Worm (Caenorhabditis elegans): ENCODE measurements around the gene T24E12.10.

Gene T24E12.10

ce11 chrII:3803219-3803618, 30.2 kb upstream of the T24E12.10 start, which contains the start of gene ins-32:
Gene ins-32 (minus strand): TSS chrII:3803319.
- no peak for TF ChIP-seq zip-5 (tag; optimal IDR thresholded peaks at IDR 0.05)
- no peak for TF ChIP-seq ceh-14 (tag; optimal IDR thresholded peaks at IDR 0.05)
- TF ChIP-seq ceh-34 (tag; optimal IDR thresholded peaks at IDR 0.05), result no peak
- TF ChIP-seq unc-3 (GFP tag; conservative IDR thresholded peaks at IDR 0.05), result no peak
- TF ChIP-seq unc-3 (tag; optimal IDR thresholded peaks at IDR 0.05), result no peak
- no peak for TF ChIP-seq dve-1 (tag; optimal IDR thresholded peaks at IDR 0.05)
- no peak for TF ChIP-seq Y22D7AL.16 (tag; optimal IDR thresholded peaks at IDR 0.05)
- TF ChIP-seq ceh-31 (tag; optimal IDR thresholded peaks at IDR 0.05), result no peak
- TF ChIP-seq C38D4.7 (GFP tag; optimal IDR thresholded peaks at IDR 0.05), result no peak
- no peak for TF ChIP-seq npax-4 (tag; optimal IDR thresholded peaks at IDR 0.05)
- TF ChIP-seq unc-42 (tag; optimal IDR thresholded peaks at IDR 0.05), result no peak
- no peak for TF ChIP-seq K02D7.2 (tag; optimal IDR thresholded peaks at IDR 0.05)
- TF ChIP-seq ceh-19 (GFP tag; optimal IDR thresholded peaks at IDR 0.05), result no peak
- TF ChIP-seq tbx-7 (tag; optimal IDR thresholded peaks at IDR 0.05), result no peak
- TF ChIP-seq ref-2 (tag; optimal IDR thresholded peaks at IDR 0.05), result no peak
- no peak for TF ChIP-seq ceh-45 (GFP tag; IDR thresholded peaks at IDR 0.05)
- no peak for TF ChIP-seq ceh-6 (GFP tag; optimal IDR thresholded peaks at IDR 0.05)

ce11 chrII:3795323-3795722, 22.3 kb upstream of the T24E12.10 start, which contains the start of gene Y8A9A.2:
Gene Y8A9A.2 (plus strand): TSS chrII:3795623.
- TF ChIP-seq K09A11.1 (tag; optimal IDR thresholded peaks at IDR 0.05; ENCODE audit: insufficient read depth), result no peak
- no peak for TF ChIP-seq syd-9 (tag; optimal IDR thresholded peaks at IDR 0.05)

ce11 chrII:3793336-3793735, 20.3 kb upstream of the T24E12.10 start, which contains the start of gene fbxb-99:
Gene fbxb-99 (minus strand): TSS chrII:3793436.
- TF ChIP-seq nhr-11 (tag; optimal IDR thresholded peaks at IDR 0.05), result no peak
- TF ChIP-seq pax-1 (tag; optimal IDR thresholded peaks at IDR 0.05), result no peak
- no peak for TF ChIP-seq fkh-6 (tag; optimal IDR thresholded peaks at IDR 0.05)
- no peak for TF ChIP-seq hlh-6 (tag; optimal IDR thresholded peaks at IDR 0.05)
- no peak for TF ChIP-seq hlh-13 (GFP tag; optimal IDR thresholded peaks at IDR 0.05)
- TF ChIP-seq npax-4 (tag; optimal IDR thresholded peaks at IDR 0.05), result no peak
- TF ChIP-seq pqm-1 (tag; optimal IDR thresholded peaks at IDR 0.05), result no peak
- no peak for TF ChIP-seq F13H6.1 (tag; optimal IDR thresholded peaks at IDR 0.05)
- no peak for TF ChIP-seq elt-2 (tag; optimal IDR thresholded peaks at IDR 0.05)
- TF ChIP-seq zip-5 (tag; optimal IDR thresholded peaks at IDR 0.05), result no peak
- TF ChIP-seq hlh-8 (tag; optimal IDR thresholded peaks at IDR 0.05), result no peak
- TF ChIP-seq ceh-14 (tag; optimal IDR thresholded peaks at IDR 0.05), result no peak
- no peak for TF ChIP-seq ceh-9 (tag; optimal IDR thresholded peaks at IDR 0.05)
- TF ChIP-seq rnt-1 (tag; optimal IDR thresholded peaks at IDR 0.05), result no peak
- TF ChIP-seq ceh-2 (tag; optimal IDR thresholded peaks at IDR 0.05), result no peak
- TF ChIP-seq unc-3 (GFP tag; conservative IDR thresholded peaks at IDR 0.05), result no peak
- no peak for TF ChIP-seq unc-3 (tag; optimal IDR thresholded peaks at IDR 0.05)
- TF ChIP-seq nfya-1 (tag; optimal IDR thresholded peaks at IDR 0.05), result no peak
- no peak for TF ChIP-seq eyg-1 (tag; optimal IDR thresholded peaks at IDR 0.05)
- TF ChIP-seq pros-1 (tag; optimal IDR thresholded peaks at IDR 0.05), result no peak

ce11 chrII:3788356-3788962, 15.4 kb upstream of the T24E12.10 start:
- no peak for TF ChIP-seq mec-3 (tag; optimal IDR thresholded peaks at IDR 0.05; ENCODE audit: borderline replicate concordance)
- no peak for TF ChIP-seq hlh-30 (tag; optimal IDR thresholded peaks at IDR 0.05; ENCODE audit: insufficient read depth)
- no peak for TF ChIP-seq eyg-1 (tag; optimal IDR thresholded peaks at IDR 0.05)
- TF ChIP-seq pag-3 (tag; optimal IDR thresholded peaks at IDR 0.05; ENCODE audit: borderline replicate concordance), result no peak
- no peak for TF ChIP-seq sdc-2 (tag; optimal IDR thresholded peaks at IDR 0.05)
- no peak for TF ChIP-seq unc-3 (GFP tag; conservative IDR thresholded peaks at IDR 0.05)
- TF ChIP-seq unc-3 (tag; optimal IDR thresholded peaks at IDR 0.05), result no peak
- TF ChIP-seq ahr-1 (tag; optimal IDR thresholded peaks at IDR 0.05), result no peak
- TF ChIP-seq madf-2 (tag; optimal IDR thresholded peaks at IDR 0.05), result no peak
- TF ChIP-seq pha-4 (tag; optimal IDR thresholded peaks at IDR 0.05), result no peak
